Worm (Caenorhabditis elegans): ENCODE measurements around the gene F58A4.6.

ce11 chrIII:9631117-9631655 is 16.9 kb downstream of the F58A4.6 start, which contains the start of gene ubc-7:
- TF ChIP-seq isw-1 (GFP tag; IDR thresholded peaks at IDR 0.05), result peak; percentile 82
- TF ChIP-seq fkh-4 (tag; optimal IDR thresholded peaks at IDR 0.05; ENCODE audit: borderline replicate concordance), result no peak
- peak; percentile 91 to 99 for TF ChIP-seq efl-1 (optimal IDR thresholded peaks at IDR 0.05)
- peak; percentile 100 for TF ChIP-seq efl-1 (GFP tag; optimal IDR thresholded peaks at IDR 0.05 in 1 of 2)
- no peak for TF ChIP-seq nhr-84 (tag; optimal IDR thresholded peaks at IDR 0.05)
- TF ChIP-seq lin-39 (tag; optimal IDR thresholded peaks at IDR 0.05), result peak; percentile 76
- TF ChIP-seq ceh-82 (tag; optimal IDR thresholded peaks at IDR 0.05), result peak; percentile 53 to 89 (median 79)
- peak; percentile 85 for TF ChIP-seq nhr-19 (GFP tag; conservative IDR thresholded peaks at IDR 0.05)
- peak; percentile 38 for TF ChIP-seq elt-2 (tag; optimal IDR thresholded peaks at IDR 0.05)
- peak; percentile 88 for TF ChIP-seq mep-1 (tag; optimal IDR thresholded peaks at IDR 0.05)
- peak; percentile 69 for TF ChIP-seq lir-3 (tag; optimal IDR thresholded peaks at IDR 0.05; ENCODE audit: poor library complexity)
- no peak for TF ChIP-seq zag-1 (tag; optimal IDR thresholded peaks at IDR 0.05)
- peak; percentile 38 for TF ChIP-seq ama-1 (optimal IDR thresholded peaks at IDR 0.05)
